Worm (Caenorhabditis elegans): ENCODE measurements around the gene idhg-1.

idhg-1 gene

DNA sequence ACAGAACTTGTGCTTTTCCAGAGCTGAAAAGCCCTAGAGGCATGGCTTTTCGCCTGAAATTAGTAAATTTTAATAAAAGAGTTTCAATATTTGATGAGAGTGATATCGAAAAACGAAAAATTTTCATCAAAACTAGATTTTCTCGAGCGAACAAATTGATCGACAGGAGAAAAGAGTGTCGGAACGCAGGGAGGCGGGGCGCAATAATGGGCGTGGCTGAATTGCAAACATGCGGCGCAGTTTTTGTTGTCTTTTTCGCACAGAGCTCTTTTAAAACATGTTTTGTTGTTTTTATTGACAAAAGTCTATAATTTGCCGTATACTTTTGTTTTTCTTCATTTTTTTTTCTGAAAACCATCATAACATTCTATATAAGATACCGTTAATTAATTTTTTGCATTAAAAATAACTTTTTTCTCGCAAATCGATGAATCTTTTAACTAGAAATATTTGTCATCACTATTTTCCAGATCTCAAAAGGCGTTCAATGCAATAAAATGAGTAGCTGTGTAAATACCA, 9.8 kb downstream of the idhg-1 start, which contains the start of the genes sel-5 and wdr-48 (continued):
- TF ChIP-seq pag-3 (tag; optimal IDR thresholded peaks at IDR 0.05; ENCODE audit: borderline replicate concordance, insufficient read depth) (no peak), ceh-88 (GFP tag; IDR thresholded peaks at IDR 0.05) (no peak), pax-3 (tag; optimal IDR thresholded peaks at IDR 0.05) (no peak), snu-23 (GFP tag; optimal IDR thresholded peaks at IDR 0.05) (peak; percentile 35), efl-1 (optimal IDR thresholded peaks at IDR 0.05) (peak; percentile 19 to 40), efl-1 (GFP tag; optimal IDR thresholded peaks at IDR 0.05 in 1 of 2) (peak; percentile 60 to 95), mep-1 (tag; optimal IDR thresholded peaks at IDR 0.05) (peak; percentile 37), skn-1 (tag; optimal IDR thresholded peaks at IDR 0.05) (peak; percentile 55), blmp-1 (tag; optimal IDR thresholded peaks at IDR 0.05) (peak; percentile 60), lir-3 (tag; optimal IDR thresholded peaks at IDR 0.05; ENCODE audit: poor library complexity) (no peak), rnt-1 (tag; optimal IDR thresholded peaks at IDR 0.05) (peak; percentile 39), nhr-85 (tag) (no peak), isw-1 (GFP tag; IDR thresholded peaks at IDR 0.05) (no peak), fos-1 (tag; optimal IDR thresholded peaks at IDR 0.05) (no peak), ceh-63 (GFP tag; optimal IDR thresholded peaks at IDR 0.05) (no peak), tbx-2 (tag; optimal IDR thresholded peaks at IDR 0.05) (no peak), unc-98 (GFP tag; IDR thresholded peaks at IDR 0.05) (no peak), alr-1 (tag; optimal IDR thresholded peaks at IDR 0.05; ENCODE audit: borderline replicate concordance) (no peak), elt-3 (tag; optimal IDR thresholded peaks at IDR 0.05) (peak in 1 of 6 experiments; percentile 23), jun-1 (tag; optimal IDR thresholded peaks at IDR 0.05) (no peak)

DNA sequence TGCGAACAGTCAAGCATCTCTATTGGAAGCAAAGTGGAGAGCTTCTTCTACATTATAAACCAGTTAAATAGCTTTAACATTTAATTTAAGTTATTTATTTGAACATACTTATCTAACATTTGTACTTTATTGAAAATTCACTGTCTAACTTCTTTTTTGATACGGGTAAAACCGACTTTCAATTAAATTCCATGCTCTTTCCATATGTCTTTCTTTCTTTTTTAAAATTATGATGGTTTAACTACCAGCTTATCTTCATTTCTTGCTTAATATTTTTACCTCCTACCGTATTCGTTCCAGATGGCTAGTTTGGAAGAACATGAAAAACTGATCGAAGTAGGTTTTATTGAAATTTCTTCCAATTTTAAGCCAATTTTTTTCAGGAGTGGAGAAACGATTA, 12.9 kb downstream of the idhg-1 start, which contains the start of gene F35G12.12:
Gene F35G12.12 (plus strand): TSS at position 301 of the 400 bp plus-strand sequence.
- TF ChIP-seq lin-35 (GFP tag; optimal IDR thresholded peaks at IDR 0.05) (no peak), sptf-1 (tag; optimal IDR thresholded peaks at IDR 0.05) (no peak), ceh-90 (tag; optimal IDR thresholded peaks at IDR 0.05) (no peak), aly-2 (tag; optimal IDR thresholded peaks at IDR 0.05) (no peak), alr-1 (tag; optimal IDR thresholded peaks at IDR 0.05; ENCODE audit: borderline replicate concordance) (no peak), elt-3 (tag; optimal IDR thresholded peaks at IDR 0.05) (no peak), egl-27 (tag; optimal IDR thresholded peaks at IDR 0.05) (no peak), blmp-1 (tag; optimal IDR thresholded peaks at IDR 0.05) (no peak), nhr-19 (GFP tag; conservative IDR thresholded peaks at IDR 0.05) (no peak), fkh-4 (tag; optimal IDR thresholded peaks at IDR 0.05; ENCODE audit: borderline replicate concordance) (no peak)

DNA sequence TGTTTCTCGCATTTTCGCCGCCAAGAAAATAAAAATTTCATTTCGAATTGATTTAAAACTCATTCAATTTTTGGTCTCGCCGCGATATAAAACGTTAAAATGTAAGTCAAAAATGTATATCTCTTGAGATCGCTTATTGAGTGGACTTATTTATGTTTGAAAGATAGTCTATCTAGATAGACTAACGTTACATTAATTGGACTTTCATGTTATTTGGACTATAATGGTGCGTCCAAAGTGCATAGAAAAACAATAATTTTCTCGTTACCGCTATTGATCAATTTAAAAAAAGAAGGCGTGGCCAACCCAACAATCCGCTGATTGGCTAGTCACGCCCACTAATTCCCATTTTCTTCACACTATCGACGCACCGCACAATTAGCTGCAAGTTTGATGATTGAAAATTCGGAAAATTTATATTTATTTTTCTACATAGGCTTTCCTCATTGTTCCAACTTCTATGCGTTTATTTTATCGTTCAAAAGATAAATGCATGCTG, 15.5 kb downstream of the idhg-1 start, which contains the start of gene F35G12.5:
Gene F35G12.5 (plus strand): TSS at position 51 of the 499 bp plus-strand sequence.
- TF ChIP-seq sox-4 (tag; optimal IDR thresholded peaks at IDR 0.05), result no peak
- TF ChIP-seq lsy-2 (tag; optimal IDR thresholded peaks at IDR 0.05), result peak in 1 of 2 experiments; percentile 6
- TF ChIP-seq pqm-1 (tag; optimal IDR thresholded peaks at IDR 0.05), result no peak
- no peak for TF ChIP-seq efl-1 (optimal IDR thresholded peaks at IDR 0.05)
- peak in 1 of 2 experiments; percentile 45 for TF ChIP-seq efl-1 (GFP tag; optimal IDR thresholded peaks at IDR 0.05 in 1 of 2)
- no peak for TF ChIP-seq lin-14 (GFP tag; optimal IDR thresholded peaks at IDR 0.05)

DNA sequence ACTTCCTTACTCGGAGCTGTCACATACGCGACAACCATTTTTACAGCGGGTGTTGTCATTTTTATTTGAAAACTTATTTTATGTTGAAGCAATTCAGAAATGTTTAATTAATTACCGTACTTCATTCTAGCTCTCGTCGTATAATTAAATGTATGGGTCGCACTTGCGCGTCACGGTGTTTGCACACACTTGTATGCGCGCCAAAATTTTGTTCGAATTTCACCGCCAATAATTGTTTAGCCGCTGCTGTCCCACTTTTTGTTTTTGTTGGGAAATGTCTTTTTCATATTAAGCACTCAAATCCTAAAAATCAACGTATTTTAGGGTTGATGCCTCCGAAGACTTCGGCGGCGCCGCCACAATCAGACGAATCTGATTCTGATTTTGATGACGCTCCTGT, 18.6 kb downstream of the idhg-1 start, which contains the start of the genes F35G12.7 and smc-4:
Gene F35G12.7 (minus strand): TSS at position 154 of the 400 bp plus-strand sequence.
Gene smc-4 (plus strand): TSS at position 325 of the 400 bp plus-strand sequence.
- TF ChIP-seq vab-15 (tag; optimal IDR thresholded peaks at IDR 0.05), result peak; percentile 30
- no peak for TF ChIP-seq unc-30 (tag; optimal IDR thresholded peaks at IDR 0.05)
- TF ChIP-seq lin-15B (tag; optimal IDR thresholded peaks at IDR 0.05), result peak; percentile 35
- peak; percentile 58 for TF ChIP-seq tbx-2 (tag; optimal IDR thresholded peaks at IDR 0.05)
- peak; percentile 71 for TF ChIP-seq nhr-19 (GFP tag; conservative IDR thresholded peaks at IDR 0.05)
- TF ChIP-seq nhr-84 (tag; optimal IDR thresholded peaks at IDR 0.05), result no peak
- peak; percentile 46 for TF ChIP-seq irx-1 (tag; optimal IDR thresholded peaks at IDR 0.05)
- peak; percentile 61 for TF ChIP-seq nhr-20 (tag; optimal IDR thresholded peaks at IDR 0.05)
- peak; percentile 33; the same call in 1 of the 2 replicates for TF ChIP-seq grh-1 (GFP tag; IDR thresholded peaks at IDR 0.05)
- TF ChIP-seq isw-1 (GFP tag; IDR thresholded peaks at IDR 0.05), result peak; percentile 51
- peak; percentile 79 for TF ChIP-seq mep-1 (tag; optimal IDR thresholded peaks at IDR 0.05)
- TF ChIP-seq nhr-85 (tag), result peak; percentile 58
- no peak for TF ChIP-seq efl-3 (GFP tag; optimal IDR thresholded peaks at IDR 0.05)
- no peak for TF ChIP-seq Y116A8C.19 (tag; optimal IDR thresholded peaks at IDR 0.05; ENCODE audit: borderline replicate concordance)
- peak; percentile 26 for TF ChIP-seq ztf-4 (tag; optimal IDR thresholded peaks at IDR 0.05)
- peak; percentile 91 to 96 for TF ChIP-seq lsy-2 (tag; optimal IDR thresholded peaks at IDR 0.05)
- peak; percentile 77 for TF ChIP-seq snu-23 (GFP tag; optimal IDR thresholded peaks at IDR 0.05)
- peak in 1 of 2 experiments; percentile 17 for TF ChIP-seq ztf-11 (tag; optimal IDR thresholded peaks at IDR 0.05)
- peak; percentile 26 for TF ChIP-seq fkh-8 (tag; optimal IDR thresholded peaks at IDR 0.05)
- TF ChIP-seq F16B12.6 (tag; optimal IDR thresholded peaks at IDR 0.05), result peak; percentile 95
- peak; percentile 9 for TF ChIP-seq snpc-4 (tag; optimal IDR thresholded peaks at IDR 0.05)
- no peak for TF ChIP-seq fos-1 (tag; optimal IDR thresholded peaks at IDR 0.05)
- peak; percentile 87 to 94 for TF ChIP-seq lin-35 (GFP tag; optimal IDR thresholded peaks at IDR 0.05)

Data from whole organism, L1 larva.